Worm (Caenorhabditis elegans): Measurements from ENCODE around the gene nse-4.

nse-4 gene

ce11 chrIV:11475080-11475479, 5.6 kb upstream of the nse-4 start:
- no peak for TF ChIP-seq unc-62 (GFP tag; optimal IDR thresholded peaks at IDR 0.05)

ce11 chrIV:11479095-11479494, 1.6 kb upstream of the nse-4 start, which contains the start of gene catp-8:
catp-8 (minus strand) TSS chrIV:11479251.
- no peak for TF ChIP-seq unc-62 (GFP tag; optimal IDR thresholded peaks at IDR 0.05)

- TF ChIP-seq unc-62 (GFP tag; optimal IDR thresholded peaks at IDR 0.05): no peak
These were observed 6.2 kb downstream of the nse-4 start for ce11 chrIV:11486859-11487258.

ce11 chrIV:11487889-11488556, 7.4 kb downstream of the nse-4 start:
- TF ChIP-seq unc-62 (GFP tag; optimal IDR thresholded peaks at IDR 0.05): no peak

ce11 chrIV:11489077-11489476, 8.4 kb downstream of the nse-4 start:
- no peak for TF ChIP-seq unc-62 (GFP tag; optimal IDR thresholded peaks at IDR 0.05)

ce11 chrIV:11489610-11490339, 9.1 kb downstream of the nse-4 start:
- TF ChIP-seq unc-62 (GFP tag; optimal IDR thresholded peaks at IDR 0.05): no peak

- TF ChIP-seq unc-62 (GFP tag; optimal IDR thresholded peaks at IDR 0.05): no peak
These were observed 10.8 kb downstream of the nse-4 start for ce11 chrIV:11491422-11491821.

ce11 chrIV:11492345-11492744, 11.7 kb downstream of the nse-4 start:
- TF ChIP-seq unc-62 (GFP tag; optimal IDR thresholded peaks at IDR 0.05): no peak

- TF ChIP-seq unc-62 (GFP tag; optimal IDR thresholded peaks at IDR 0.05): no peak
These were observed 13.3 kb downstream of the nse-4 start for ce11 chrIV:11493899-11494298.

ce11 chrIV:11494924-11495323, 14.3 kb downstream of the nse-4 start:
- no peak for TF ChIP-seq unc-62 (GFP tag; optimal IDR thresholded peaks at IDR 0.05)

- no peak for TF ChIP-seq unc-62 (GFP tag; optimal IDR thresholded peaks at IDR 0.05)
These were observed 17.5 kb downstream of the nse-4 start, which contains the start of gene sms-1 for ce11 chrIV:11498169-11498568. sms-1 (minus strand) TSS chrIV:11498174.

- TF ChIP-seq unc-62 (GFP tag; optimal IDR thresholded peaks at IDR 0.05): no peak
These were observed 19.8 kb downstream of the nse-4 start, which contains the start of gene H21P03.10 for ce11 chrIV:11500421-11500820. H21P03.10 (plus strand) TSS chrIV:11500721.

- no peak for TF ChIP-seq unc-62 (GFP tag; optimal IDR thresholded peaks at IDR 0.05)
These were observed 23.0 kb downstream of the nse-4 start for ce11 chrIV:11503654-11504053.

ce11 chrIV:11504416-11504815, 23.8 kb downstream of the nse-4 start, which contains the start of gene twk-25:
twk-25 (plus strand) TSS chrIV:11504716.
- no peak for TF ChIP-seq unc-62 (GFP tag; optimal IDR thresholded peaks at IDR 0.05)

- TF ChIP-seq unc-62 (GFP tag; optimal IDR thresholded peaks at IDR 0.05): no peak
These were observed 30.0 kb downstream of the nse-4 start, which contains the start of gene M04B2.6 for ce11 chrIV:11510664-11511063. M04B2.6 (minus strand) TSS chrIV:11510764.

ce11 chrIV:11520960-11521359, 40.3 kb downstream of the nse-4 start, which contains the start of the genes M04B2.4 and gfl-1:
M04B2.4 (minus strand) TSS chrIV:11521031.
gfl-1 (plus strand) TSS chrIV:11521290.
- no peak for TF ChIP-seq unc-62 (GFP tag; optimal IDR thresholded peaks at IDR 0.05)
